Worm (Caenorhabditis elegans): Measurements from ENCODE around the gene che-11.

ce11 chrV:12114693-12115092, 35.8 kb downstream of the che-11 start, which contains the start of gene spin-1:
- TF ChIP-seq ceh-36 (tag; optimal IDR thresholded peaks at IDR 0.05) (no peak), ama-1 (optimal IDR thresholded peaks at IDR 0.05) (no peak), B0310.2 (tag; optimal IDR thresholded peaks at IDR 0.05) (no peak), hnd-1 (tag; optimal IDR thresholded peaks at IDR 0.05) (no peak), F13C5.2 (tag; optimal IDR thresholded peaks at IDR 0.05) (no peak), hmg-4 (GFP tag; optimal IDR thresholded peaks at IDR 0.05) (no peak), ets-7 (tag; optimal IDR thresholded peaks at IDR 0.05) (no peak), scrt-1 (GFP tag; IDR thresholded peaks at IDR 0.05) (no peak), pes-1 (GFP tag; IDR thresholded peaks at IDR 0.05) (no peak), tbx-37 (GFP tag; conservative IDR thresholded peaks at IDR 0.05) (no peak), flt-1 (GFP tag; IDR thresholded peaks at IDR 0.05) (no peak), tra-4 (tag; optimal IDR thresholded peaks at IDR 0.05) (no peak), hmbx-1 (tag; optimal IDR thresholded peaks at IDR 0.05) (no peak), tbx-11 (GFP tag; IDR thresholded peaks at IDR 0.05) (no peak)
